Fruit fly (Drosophila melanogaster) whole organism, embryonic: ENCODE measurements around the gene mRpS18C.
A peak's percentile ranks its signal among the peaks of the same experiment; 100 is the strongest.

ENCODE experiments used
- Aef1 ChIP-seq: fragments of 200-800 bp; sonication (Bioruptor generic); IDR thresholded peaks from 3 replicates; pipeline ENCODE4 v1.3.6; 2022; ENCODE audit warnings: missing biosample characterization, missing genetic modification characterization
- Antp ChIP-seq: fragments of 200-800 bp; sonication (Bioruptor generic); optimal IDR thresholded peaks from 3 replicates; lab custom pipeline; 2016; ENCODE audit warnings: missing biosample characterization, missing genetic modification characterization
- CG1024 ChIP-seq: fragments of 200-800 bp; sonication (Bioruptor generic); IDR thresholded peaks from 2 replicates; pipeline ENCODE4 v1.3.6; 2022; ENCODE audit warnings: missing biosample characterization, missing genetic modification characterization
- CG11560 ChIP-seq: fragments of 200-800 bp; sonication (Bioruptor generic); IDR thresholded peaks from 3 replicates; pipeline ENCODE4 v1.3.6; 2022; ENCODE audit warnings: missing biosample characterization, missing genetic modification characterization
- CG12942 ChIP-seq: fragments of 200-800 bp; sonication (Bioruptor generic); optimal IDR thresholded peaks from 3 replicates; lab custom pipeline; 2016; ENCODE audit warnings: missing biosample characterization, missing genetic modification characterization
- CG13123 ChIP-seq: fragments of 200-800 bp; sonication (Bioruptor generic); optimal IDR thresholded peaks from 2 replicates; lab custom pipeline; 2016; ENCODE audit warnings: missing biosample characterization, missing genetic modification characterization
- CG13424 ChIP-seq: fragments of 200-800 bp; sonication (Bioruptor generic); optimal IDR thresholded peaks from 2 replicates; lab custom pipeline; 2019; ENCODE audit warnings: missing biosample characterization, mild to moderate bottlenecking, missing genetic modification characterization, moderate library complexity
- CG14014 ChIP-seq: fragments of 200-800 bp; sonication (Bioruptor generic); IDR thresholded peaks from 2 replicates; pipeline ENCODE4 v1.3.6; 2022; ENCODE audit warnings: missing biosample characterization, missing genetic modification characterization
- CG14050 ChIP-seq: fragments of 200-800 bp; sonication (Bioruptor generic); IDR thresholded peaks from 3 replicates; pipeline ENCODE4 v1.3.6; 2022; ENCODE audit warnings: missing biosample characterization, missing genetic modification characterization
- CG14667 ChIP-seq: fragments of 200-800 bp; sonication (Bioruptor generic); IDR thresholded peaks from 2 replicates; pipeline ENCODE4 v1.3.6; 2022; ENCODE audit warnings: missing biosample characterization, missing genetic modification characterization
- CG14860 ChIP-seq: fragments of 200-800 bp; sonication (Bioruptor generic); IDR thresholded peaks from 3 replicates; pipeline ENCODE4 v1.3.6; 2022; ENCODE audit warnings: missing biosample characterization, missing genetic modification characterization; ENCODE audit not compliant: partially characterized antibody
- CG16779 ChIP-seq: fragments of 200-800 bp; sonication (Bioruptor generic); IDR thresholded peaks from 2 replicates; pipeline ENCODE4 v1.3.6; 2022; ENCODE audit warnings: missing biosample characterization, missing genetic modification characterization
- CG17328 ChIP-seq: fragments of 200-800 bp; sonication (Bioruptor generic); IDR thresholded peaks from 2 replicates; pipeline ENCODE4 v1.3.6; 2022; ENCODE audit warnings: missing biosample characterization, missing genetic modification characterization
- CG18599 ChIP-seq: fragments of 200-800 bp; sonication (Bioruptor generic); optimal IDR thresholded peaks from 3 replicates; lab custom pipeline; 2017; ENCODE audit warnings: missing biosample characterization, missing genetic modification characterization, mild to moderate bottlenecking, moderate library complexity, missing genetic modification reagents
- CG2120 ChIP-seq: fragments of 200-800 bp; sonication (Bioruptor generic); optimal IDR thresholded peaks from 3 replicates; lab custom pipeline; 2016; ENCODE audit warnings: missing biosample characterization, missing genetic modification characterization
- CG33557 ChIP-seq: fragments of 200-800 bp; sonication (Bioruptor generic); optimal IDR thresholded peaks from 2 replicates; lab custom pipeline; 2019; ENCODE audit warnings: missing biosample characterization, mild to moderate bottlenecking, missing genetic modification characterization, moderate library complexity
- CG4730 ChIP-seq: fragments of 200-800 bp; sonication (Bioruptor generic); IDR thresholded peaks from 2 replicates; pipeline ENCODE4 v1.3.6; 2022; ENCODE audit warnings: missing biosample characterization, missing genetic modification characterization
- Camta ChIP-seq: fragments of 200-800 bp; sonication (Bioruptor generic); optimal IDR thresholded peaks from 2 replicates; lab custom pipeline; 2016; ENCODE audit warnings: missing biosample characterization, missing genetic modification characterization
- Chrac-16 ChIP-seq: fragments of 200-800 bp; sonication (Bioruptor generic); optimal IDR thresholded peaks from 3 replicates; lab custom pipeline; 2016; ENCODE audit warnings: missing biosample characterization, missing genetic modification characterization
- Dp ChIP-seq: fragments of 200-800 bp; sonication (Bioruptor generic); optimal IDR thresholded peaks from 2 replicates; lab custom pipeline; 2018; ENCODE audit warnings: missing biosample characterization, mild to moderate bottlenecking, missing genetic modification characterization, moderate library complexity
- E2f2 ChIP-seq: fragments of 200-800 bp; sonication (Bioruptor generic); IDR thresholded peaks from 2 replicates; pipeline ENCODE4 v1.3.6; 2022; ENCODE audit warnings: missing biosample characterization, missing genetic modification characterization
- Elba2 ChIP-seq: fragments of 200-800 bp; sonication (Bioruptor generic); optimal IDR thresholded peaks from 3 replicates; lab custom pipeline; 2016; ENCODE audit warnings: missing biosample characterization, missing genetic modification characterization
- Fer1 ChIP-seq: fragments of 200-800 bp; sonication (Bioruptor generic); optimal IDR thresholded peaks from 2 replicates; lab custom pipeline; 2017; ENCODE audit warnings: missing biosample characterization, mild to moderate bottlenecking, missing genetic modification characterization
- Gug ChIP-seq: fragments of 200-800 bp; sonication (Bioruptor generic); IDR thresholded peaks from 4 replicates; pipeline ENCODE4 v1.3.6; 2022; ENCODE audit warnings: missing biosample characterization, missing genetic modification characterization
- Hand ChIP-seq: fragments of 200-800 bp; sonication (Bioruptor generic); optimal IDR thresholded peaks from 2 replicates; lab custom pipeline; 2017; ENCODE audit warnings: mild to moderate bottlenecking, missing biosample characterization, missing genetic modification reagents, missing genetic modification characterization
- Hr51 ChIP-seq, 2 experiments: fragments of 200-800 bp; sonication (Bioruptor generic); optimal IDR thresholded peaks; 2 replicates in 1 of 2; 3 replicates in 1 of 2; lab custom pipeline; 2016 to 2018; ENCODE audit warnings: missing biosample characterization in 2 of 2, missing genetic modification characterization in 2 of 2, mild to moderate bottlenecking in 1 of 2, moderate library complexity in 1 of 2
- NC2α ChIP-seq: fragments of 200-800 bp; sonication (Bioruptor generic); optimal IDR thresholded peaks from 2 replicates; lab custom pipeline; 2016; ENCODE audit warnings: missing biosample characterization, missing genetic modification characterization
- NFAT ChIP-seq: fragments of 200-800 bp; sonication (Bioruptor generic); IDR thresholded peaks from 2 replicates; pipeline ENCODE4 v1.3.6; 2022; ENCODE audit warnings: missing biosample characterization, missing genetic modification characterization
- PHDP ChIP-seq: fragments of 200-800 bp; sonication (Bioruptor generic); optimal IDR thresholded peaks from 3 replicates; lab custom pipeline; 2018; ENCODE audit warnings: missing biosample characterization, mild to moderate bottlenecking, missing genetic modification characterization, moderate library complexity
- Rx ChIP-seq: fragments of 200-800 bp; sonication (Bioruptor generic); IDR thresholded peaks from 2 replicates; pipeline ENCODE4 v1.3.6; 2022; ENCODE audit warnings: missing biosample characterization, missing genetic modification characterization
- Sox100B ChIP-seq: fragments of 200-800 bp; sonication (Bioruptor generic); optimal IDR thresholded peaks from 3 replicates; lab custom pipeline; 2018; ENCODE audit warnings: missing biosample characterization, mild to moderate bottlenecking, missing genetic modification characterization
- Sox102F ChIP-seq: fragments of 200-800 bp; sonication (Bioruptor generic); optimal IDR thresholded peaks from 2 replicates; lab custom pipeline; 2018; ENCODE audit warnings: missing biosample characterization, mild to moderate bottlenecking, missing genetic modification characterization, moderate library complexity
- Tbp ChIP-seq: fragments of >200 bp; optimal IDR thresholded peaks from 2 replicates; lab custom pipeline; 2018; ENCODE audit warnings: missing biosample characterization, missing genetic modification characterization
- ara ChIP-seq: fragments of 200-800 bp; sonication (Bioruptor generic); IDR thresholded peaks from 2 replicates; pipeline ENCODE4 v1.3.6; 2022; ENCODE audit warnings: missing biosample characterization, missing genetic modification characterization
- bcd ChIP-seq: fragments of 200-800 bp; sonication (Bioruptor generic); optimal IDR thresholded peaks from 2 replicates; lab custom pipeline; 2017; ENCODE audit warnings: missing biosample characterization, mild to moderate bottlenecking, missing genetic modification characterization
- bsh ChIP-seq, 2 experiments: fragments of 200-800 bp; sonication (Bioruptor generic); optimal IDR thresholded peaks; 2 replicates each; lab custom pipeline; 2017 to 2018; ENCODE audit warnings: mild to moderate bottlenecking in 2 of 2, missing biosample characterization in 2 of 2, missing genetic modification characterization in 2 of 2, moderate library complexity in 1 of 2
- chn ChIP-seq: fragments of 200-800 bp; sonication (Bioruptor generic); optimal IDR thresholded peaks from 2 replicates; lab custom pipeline; 2016; ENCODE audit warnings: missing biosample characterization, missing genetic modification characterization
- dan ChIP-seq: fragments of 200-800 bp; sonication (Bioruptor generic); IDR thresholded peaks from 2 replicates; pipeline ENCODE4 v1.3.6; 2022; ENCODE audit warnings: missing biosample characterization, missing genetic modification characterization
- dimm ChIP-seq: fragments of 200-800 bp; sonication (Bioruptor generic); IDR thresholded peaks from 2 replicates; pipeline ENCODE4 v1.3.6; 2022; ENCODE audit warnings: missing biosample characterization, missing genetic modification characterization
- dm ChIP-seq: fragments of 200-800 bp; sonication (Bioruptor generic); optimal IDR thresholded peaks from 3 replicates; lab custom pipeline; 2016; ENCODE audit warnings: missing biosample characterization, missing genetic modification characterization
- fu2 ChIP-seq: fragments of 200-800 bp; sonication (Bioruptor generic); optimal IDR thresholded peaks from 2 replicates; lab custom pipeline; 2016; ENCODE audit warnings: missing biosample characterization, missing genetic modification characterization
- hb ChIP-seq: fragments of 200-800 bp; sonication (Bioruptor generic); IDR thresholded peaks from 3 replicates; pipeline ENCODE4 v1.3.6; 2022; ENCODE audit warnings: missing biosample characterization, missing genetic modification characterization; ENCODE audit not compliant: partially characterized antibody
- insv ChIP-seq, 2 experiments: fragments of 200-800 bp; sonication (Bioruptor generic); optimal IDR thresholded peaks; 3 replicates each; lab custom pipeline; 2016 to 2018; ENCODE audit warnings: missing biosample characterization in 2 of 2, missing genetic modification characterization in 2 of 2
- lbe ChIP-seq: fragments of 200-800 bp; sonication (Bioruptor generic); optimal IDR thresholded peaks from 2 replicates; lab custom pipeline; 2016; ENCODE audit warnings: missing biosample characterization, mild to moderate bottlenecking, missing genetic modification characterization
- oc ChIP-seq: fragments of 200-800 bp; sonication (Bioruptor generic); optimal IDR thresholded peaks from 2 replicates; lab custom pipeline; 2018; ENCODE audit warnings: missing biosample characterization, mild to moderate bottlenecking, missing genetic modification characterization, moderate library complexity
- peb ChIP-seq: fragments of 200-800 bp; sonication (Bioruptor generic); IDR thresholded peaks from 2 replicates; pipeline ENCODE4 v1.3.6; 2022; ENCODE audit warnings: missing biosample characterization, missing genetic modification characterization
- pho ChIP-seq: fragments of 200-800 bp; sonication (Bioruptor generic); optimal IDR thresholded peaks from 2 replicates; lab custom pipeline; 2016; ENCODE audit warnings: missing biosample characterization, missing genetic modification characterization
- shn ChIP-seq: fragments of 200-800 bp; sonication (Bioruptor generic); optimal IDR thresholded peaks from 3 replicates; lab custom pipeline; 2016; ENCODE audit warnings: missing biosample characterization, missing genetic modification characterization
- sima ChIP-seq: fragments of 200-800 bp; sonication (Bioruptor generic); optimal IDR thresholded peaks from 2 replicates; lab custom pipeline; 2016; ENCODE audit warnings: missing biosample characterization, missing genetic modification characterization
- sna ChIP-seq: fragments of 200-800 bp; sonication (Bioruptor generic); IDR thresholded peaks from 2 replicates; pipeline ENCODE4 v1.3.6; 2022; ENCODE audit warnings: missing biosample characterization, missing genetic modification characterization; ENCODE audit not compliant: partially characterized antibody
- zen2 ChIP-seq: fragments of 200-800 bp; sonication (Bioruptor generic); IDR thresholded peaks from 3 replicates; pipeline ENCODE4 v1.3.6; 2022; ENCODE audit warnings: missing biosample characterization, missing genetic modification characterization; ENCODE audit not compliant: partially characterized antibody

Gene mRpS18C

dm6 chr3R:30450224-30450623 lies 26.4 kb downstream of the mRpS18C start (continued):
- TF ChIP-seq PHDP (tag; lab: Kevin White, UChicago) (peak; percentile 85), CG18599 (peak; percentile 83), CG14050 (GFP tag; lab: Robert Waterston, UW) (no peak), CG13424 (tag; lab: Kevin White, UChicago) (no peak), fu2 (peak; percentile 22), dm (GFP tag; lab: Kevin White, UChicago) (peak; percentile 56), zen2 (GFP tag; lab: Robert Waterston, UW) (no peak), CG4730 (GFP tag; lab: Robert Waterston, UW) (no peak; the same call in 1 of the 2 replicates), oc (tag; lab: Kevin White, UChicago) (no peak), NC2α (peak; percentile 76), ara (GFP tag; lab: Robert Waterston, UW) (peak; percentile 74), insv (GFP tag; optimal IDR thresholded peaks at IDR 0.05; lab: Kevin White, UChicago) (no peak), CG17328 (GFP tag; lab: Robert Waterston, UW) (peak; percentile 70), Sox100B (GFP tag; lab: Kevin White, UChicago) (peak; percentile 67), Chrac-16 (GFP tag; lab: Kevin White, UChicago) (no peak), Fer1 (GFP tag; lab: Kevin White, UChicago) (peak; percentile 83), Dp (GFP tag; lab: Kevin White, UChicago) (no peak), sna (GFP tag; lab: Robert Waterston, UW) (no peak), pho (GFP tag; lab: Kevin White, UChicago) (peak; percentile 83), shn (peak; percentile 39), Hand (GFP tag; lab: Kevin White, UChicago) (peak; percentile 40), CG14667 (GFP tag; lab: Robert Waterston, UW) (no peak), Sox102F (GFP tag; lab: Kevin White, UChicago) (peak; percentile 53), Gug (GFP tag; lab: Robert Waterston, UW) (peak; percentile 21; the same call in 1 of the 4 replicates), Camta (GFP tag; lab: Kevin White, UChicago) (peak; percentile 78), CG33557 (peak; percentile 78), CG12942 (GFP tag; lab: Kevin White, UChicago) (peak; percentile 79), dimm (GFP tag; lab: Robert Waterston, UW) (no peak), hb (no peak), Hr51 (GFP tag; optimal IDR thresholded peaks at IDR 0.05; lab: Kevin White, UChicago) (peak in 1 of 2 experiments; percentile 76), peb (GFP tag; lab: Robert Waterston, UW) (peak; percentile 62; the same call in 1 of the 2 replicates), bcd (peak; percentile 78), Rx (GFP tag; lab: Robert Waterston, UW) (peak; percentile 53; the same call in 1 of the 2 replicates), CG14860 (no peak), CG11560 (tag; lab: Robert Waterston, UW) (no peak), bsh (GFP tag; optimal IDR thresholded peaks at IDR 0.05; lab: Kevin White, UChicago) (peak; percentile 36 to 82), dan (no peak), Antp (GFP tag; lab: Kevin White, UChicago) (peak; percentile 72), lbe (GFP tag; lab: Kevin White, UChicago) (peak; percentile 94), NFAT (GFP tag; lab: Robert Waterston, UW) (peak; percentile 79; the same call in 1 of the 2 replicates), CG13123 (GFP tag; lab: Kevin White, UChicago) (no peak), CG1024 (GFP tag; lab: Robert Waterston, UW) (peak; percentile 90; the same call in 1 of the 2 replicates), sima (GFP tag; lab: Kevin White, UChicago) (no peak), CG2120 (GFP tag; lab: Kevin White, UChicago) (peak; percentile 75), chn (GFP tag; lab: Kevin White, UChicago) (peak; percentile 33), Elba2 (no peak), CG16779 (GFP tag; lab: Robert Waterston, UW) (peak; percentile 89), Aef1 (GFP tag; lab: Robert Waterston, UW) (0 out of 3 replicates have a peak, but pooled peaks have one; percentile 22), CG14014 (no peak; the same call in 1 of the 2 replicates), Tbp (GFP tag; lab: Kevin White, UChicago) (no peak), E2f2 (peak; percentile 66)
